Worm (Caenorhabditis elegans): ENCODE data around the gene M142.8.

The M142.8 gene

DNA sequence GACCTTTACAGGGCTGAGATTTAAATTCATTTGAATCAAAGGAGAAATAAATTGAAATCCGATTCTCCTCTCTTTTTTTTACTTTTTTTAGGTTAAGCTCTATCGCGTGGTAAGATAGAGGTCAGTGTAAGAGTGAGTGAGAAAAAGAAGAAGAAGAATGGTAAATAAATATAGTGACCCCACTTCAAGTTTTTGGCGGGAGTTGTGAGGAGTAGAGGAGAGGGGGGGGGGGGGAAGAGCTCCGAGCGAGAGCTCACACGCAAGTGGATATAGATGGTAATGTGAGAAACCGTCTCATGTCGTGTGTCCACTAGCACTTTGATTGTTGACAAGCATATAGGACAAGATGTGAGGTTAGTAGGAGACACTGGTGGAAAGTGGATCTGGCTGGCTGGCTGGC is 33.6 kb downstream of the M142.8 start, which contains the start of gene W05B2.2:
TSS of gene W05B2.2 (minus strand) at position 101 of the 400 bp plus-strand sequence.
- no peak for TF ChIP-seq grh-1 (GFP tag; IDR thresholded peaks at IDR 0.05)
- TF ChIP-seq ztf-4 (tag; optimal IDR thresholded peaks at IDR 0.05): no peak
- no peak for TF ChIP-seq lin-13 (GFP tag; optimal IDR thresholded peaks at IDR 0.05)
- TF ChIP-seq nhr-84 (tag; optimal IDR thresholded peaks at IDR 0.05): no peak
- no peak for TF ChIP-seq ceh-88 (GFP tag; IDR thresholded peaks at IDR 0.05)
- TF ChIP-seq ceh-8 (GFP tag; optimal IDR thresholded peaks at IDR 0.05): no peak
- TF ChIP-seq blmp-1 (tag; optimal IDR thresholded peaks at IDR 0.05): no peak
- TF ChIP-seq alr-1 (tag; optimal IDR thresholded peaks at IDR 0.05; ENCODE audit: borderline replicate concordance): no peak
- no peak for TF ChIP-seq efl-3 (GFP tag; optimal IDR thresholded peaks at IDR 0.05)
- no peak for TF ChIP-seq mdl-1 (tag; optimal IDR thresholded peaks at IDR 0.05)

DNA sequence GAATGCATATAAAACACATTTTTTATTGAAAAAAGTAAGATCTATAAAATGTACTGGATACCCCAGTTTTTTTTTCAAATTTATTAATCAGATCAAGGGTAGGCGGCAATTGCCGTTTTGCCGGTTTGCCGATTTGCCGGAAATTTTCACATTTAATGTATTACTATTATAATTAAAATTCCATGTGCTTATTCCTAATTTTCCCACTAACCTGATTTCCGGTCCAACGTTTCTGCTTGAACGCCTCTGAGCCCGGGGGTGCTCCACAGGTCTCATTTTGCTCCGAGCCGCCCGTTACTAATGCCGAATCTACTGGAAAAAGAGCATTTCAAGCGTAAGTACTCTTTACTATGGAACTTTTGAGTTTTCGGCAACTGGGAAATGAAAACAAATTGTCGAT is 36.2 kb downstream of the M142.8 start, which contains the start of gene dhc-4:
TSS of gene dhc-4 (plus strand) at position 301 of the 400 bp plus-strand sequence.
- TF ChIP-seq fos-1 (tag; optimal IDR thresholded peaks at IDR 0.05) (no peak), nhr-20 (tag; optimal IDR thresholded peaks at IDR 0.05) (no peak), nhr-47 (tag; optimal IDR thresholded peaks at IDR 0.05) (no peak), nhr-11 (tag; optimal IDR thresholded peaks at IDR 0.05) (no peak), aha-1 (tag; optimal IDR thresholded peaks at IDR 0.05) (no peak), dsc-1 (tag; optimal IDR thresholded peaks at IDR 0.05) (no peak), lin-13 (GFP tag; optimal IDR thresholded peaks at IDR 0.05) (no peak), unc-62 (GFP tag; optimal IDR thresholded peaks at IDR 0.05) (no peak), mdl-1 (tag; optimal IDR thresholded peaks at IDR 0.05) (no peak), ceh-88 (GFP tag; IDR thresholded peaks at IDR 0.05) (no peak), ces-1 (GFP tag; optimal IDR thresholded peaks at IDR 0.05) (no peak), efl-1 (optimal IDR thresholded peaks at IDR 0.05) (no peak), efl-1 (GFP tag; optimal IDR thresholded peaks at IDR 0.05 in 1 of 2) (no peak), ceh-8 (GFP tag; optimal IDR thresholded peaks at IDR 0.05) (no peak), efl-3 (GFP tag; optimal IDR thresholded peaks at IDR 0.05) (no peak)

DNA sequence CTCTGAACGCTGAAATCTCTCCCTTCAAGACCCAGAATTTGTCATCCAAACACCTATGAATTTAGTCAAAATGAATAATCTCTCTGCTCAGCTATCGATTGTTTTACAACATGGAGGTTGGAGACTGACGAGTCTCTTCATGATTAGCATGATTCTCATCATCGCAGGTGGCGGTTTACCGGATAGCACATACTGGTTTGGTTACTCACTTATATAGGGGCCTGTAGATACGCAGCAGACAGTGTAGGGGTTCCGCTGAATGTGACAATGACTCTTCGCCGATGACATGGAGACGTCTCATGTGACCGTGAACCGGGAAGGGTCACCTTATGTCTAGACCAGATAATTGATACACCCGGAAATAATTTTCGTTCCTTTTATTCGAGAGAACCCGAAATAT is 43.1 kb downstream of the M142.8 start:
- TF ChIP-seq pax-3 (tag; optimal IDR thresholded peaks at IDR 0.05) (no peak), C04F5.9 (tag; optimal IDR thresholded peaks at IDR 0.05) (no peak), snpc-4 (tag; optimal IDR thresholded peaks at IDR 0.05) (peak; percentile 41), hlh-17 (GFP tag; optimal IDR thresholded peaks at IDR 0.05; ENCODE audit: borderline replicate concordance) (no peak), nhr-85 (tag) (peak; percentile 60)

DNA sequence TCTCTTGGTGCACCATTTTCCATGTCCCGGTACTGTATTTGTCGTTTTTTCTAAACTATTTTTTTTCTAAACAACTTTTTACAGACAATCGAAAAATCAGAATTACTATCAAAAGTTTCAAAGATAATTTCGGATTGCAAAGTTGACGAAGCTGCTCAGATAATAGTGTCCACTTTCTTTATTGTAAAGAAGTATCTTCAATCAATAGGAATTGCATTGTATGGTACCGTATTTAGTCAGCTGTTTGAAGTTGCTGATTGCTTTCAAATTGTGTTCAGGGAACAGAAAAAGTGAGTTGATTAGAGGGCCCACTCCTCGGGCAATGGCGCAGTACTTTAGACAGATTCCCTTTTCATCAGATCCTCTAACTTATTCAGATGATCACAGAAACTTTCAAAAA is 48.1 kb downstream of the M142.8 start:
- no peak for TF ChIP-seq egl-13 (tag; optimal IDR thresholded peaks at IDR 0.05)
- TF ChIP-seq mep-1 (tag; optimal IDR thresholded peaks at IDR 0.05): no peak
- TF ChIP-seq zip-4 (GFP tag; optimal IDR thresholded peaks at IDR 0.05): no peak
- no peak for TF ChIP-seq C34B4.2 (tag; optimal IDR thresholded peaks at IDR 0.05)
- TF ChIP-seq jun-1 (tag; optimal IDR thresholded peaks at IDR 0.05): no peak
- no peak for TF ChIP-seq zag-1 (tag; optimal IDR thresholded peaks at IDR 0.05)
- TF ChIP-seq nhr-12 (tag; optimal IDR thresholded peaks at IDR 0.05): no peak
- TF ChIP-seq ztf-4 (tag; optimal IDR thresholded peaks at IDR 0.05): no peak
- no peak for TF ChIP-seq mef-2 (tag; optimal IDR thresholded peaks at IDR 0.05)
- no peak for TF ChIP-seq lin-39 (tag; optimal IDR thresholded peaks at IDR 0.05)
- no peak for TF ChIP-seq hlh-4 (tag; optimal IDR thresholded peaks at IDR 0.05)
- TF ChIP-seq dsc-1 (tag; optimal IDR thresholded peaks at IDR 0.05): no peak
- no peak for TF ChIP-seq mdl-1 (tag; optimal IDR thresholded peaks at IDR 0.05)
- no peak for TF ChIP-seq lin-15B (tag; optimal IDR thresholded peaks at IDR 0.05)
- no peak for TF ChIP-seq sptf-1 (tag; optimal IDR thresholded peaks at IDR 0.05)

DNA sequence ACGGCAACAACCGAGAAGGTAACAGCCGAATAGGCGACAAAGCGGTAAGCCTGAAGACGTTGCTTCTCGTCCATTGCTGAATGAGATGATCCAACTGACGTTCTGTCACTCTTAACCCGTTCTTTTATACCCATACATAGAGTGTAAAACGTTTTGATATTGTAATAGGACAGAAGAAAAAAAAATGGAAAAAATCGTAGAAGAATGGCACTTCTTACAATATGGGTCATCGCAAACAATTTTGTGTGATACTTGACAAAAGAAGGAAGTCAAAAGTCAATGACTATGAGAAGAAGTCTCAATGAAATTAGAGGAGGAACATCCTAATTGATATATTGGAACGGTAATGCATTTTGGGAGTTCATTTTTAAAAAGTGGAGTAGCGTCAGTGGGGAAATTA is 49.7 kb downstream of the M142.8 start, which contains the start of gene col-92:
TSS of gene col-92 (minus strand) at position 101 of the 400 bp plus-strand sequence.
- TF ChIP-seq mep-1 (tag; optimal IDR thresholded peaks at IDR 0.05) (no peak), nhr-77 (tag; optimal IDR thresholded peaks at IDR 0.05) (no peak)

All from whole organism, L1 larva.